Fruit fly (Drosophila melanogaster) whole organism, prepupa: ENCODE measurements around the gene CG42450.

Experiments used
- CG10669 ChIP-seq: fragments of 200-800 bp; sonication (Bioruptor generic); optimal IDR thresholded peaks from 3 replicates; lab custom pipeline; 2018; ENCODE audit warnings: missing biosample characterization, mild to moderate bottlenecking, missing genetic modification characterization, moderate library complexity
- Hr39 ChIP-seq: fragments of 200-800 bp; sonication (Bioruptor generic); optimal IDR thresholded peaks from 2 replicates; lab custom pipeline; 2016; ENCODE audit warnings: missing biosample characterization, missing genetic modification characterization
- Sox102F ChIP-seq: fragments of 200-800 bp; sonication (Bioruptor generic); optimal IDR thresholded peaks from 2 replicates; lab custom pipeline; 2016; ENCODE audit warnings: missing biosample characterization, mild to moderate bottlenecking, missing genetic modification characterization
- achi ChIP-seq: fragments of 200-800 bp; sonication (Bioruptor generic); optimal IDR thresholded peaks from 3 replicates; lab custom pipeline; 2016; ENCODE audit warnings: missing biosample characterization, missing genetic modification characterization
- fd59A ChIP-seq: fragments of 200-800 bp; sonication (Bioruptor generic); optimal IDR thresholded peaks from 2 replicates; lab custom pipeline; 2017; ENCODE audit warnings: missing biosample characterization, mild to moderate bottlenecking, missing genetic modification characterization, missing genetic modification reagents

DNA sequence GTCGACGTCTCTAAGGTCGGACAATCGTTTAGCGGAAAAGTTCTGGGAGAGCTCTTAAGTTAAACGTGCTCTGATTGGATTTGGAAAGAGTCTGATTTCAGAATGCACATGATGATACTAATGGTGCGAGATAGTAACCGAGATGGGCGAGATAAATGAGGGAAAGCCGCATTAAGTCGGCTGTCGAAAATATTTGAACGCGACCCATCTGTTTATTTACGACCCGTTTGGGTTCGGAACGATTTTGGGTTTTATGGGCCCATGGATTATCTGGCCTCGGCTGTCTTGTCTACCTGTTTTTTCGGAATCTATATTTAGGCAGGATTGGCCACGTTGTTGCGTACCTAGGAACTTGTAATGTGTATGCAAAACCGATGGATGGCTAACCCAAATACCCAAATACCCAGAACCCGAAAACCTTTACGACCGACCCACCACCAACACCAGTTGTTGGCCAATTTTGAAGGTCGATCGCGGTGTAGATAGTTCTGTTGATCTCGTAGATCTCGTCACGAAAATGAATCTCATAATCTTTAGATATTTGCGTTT, 13.7 kb upstream of the CG42450 start:
- no peak for TF ChIP-seq Hr39 (GFP tag; lab: Kevin White, UChicago)
- no peak for TF ChIP-seq CG10669
- TF ChIP-seq Sox102F: no peak
- no peak for TF ChIP-seq fd59A
- no peak for TF ChIP-seq achi (GFP tag; lab: Kevin White, UChicago)
